Worm (Caenorhabditis elegans) whole organism, L4/young adult: ENCODE measurements around the gene C01F6.14.

Experiments
- W03F9.2 ChIP-seq: fragments of 150-350 bp; optimal IDR thresholded peaks from 2 replicates; lab custom pipeline; 2014; ENCODE audit warnings: missing biosample characterization, missing genetic modification characterization
- dao-5 ChIP-seq: sonication (generic microtip); optimal IDR thresholded peaks from 2 replicates; lab custom pipeline; 2016; ENCODE audit warnings: missing genotype, missing genetic modification characterization, moderate library complexity, missing compliant biosample characterization
- him-1 ChIP-seq: sonication (generic microtip); optimal IDR thresholded peaks from 2 replicates; lab custom pipeline; 2016; ENCODE audit warnings: missing genotype, missing genetic modification reagents, missing genetic modification characterization, missing compliant biosample characterization

The C01F6.14 gene

ce11 chrIV:9104071-9105016, at the start of gene C01F6.14, which contains the start of gene fem-3:
TSS of gene C01F6.14 (minus strand) at chrIV:9104121.
TSS of gene fem-3 (plus strand) at chrIV:9104966.
- TF ChIP-seq dao-5 (tag; lab: Kevin White, UChicago): no peak
- TF ChIP-seq W03F9.2 (tag; lab: Kevin White, UChicago): no peak
- TF ChIP-seq him-1 (tag; lab: Kevin White, UChicago): no peak

DNA sequence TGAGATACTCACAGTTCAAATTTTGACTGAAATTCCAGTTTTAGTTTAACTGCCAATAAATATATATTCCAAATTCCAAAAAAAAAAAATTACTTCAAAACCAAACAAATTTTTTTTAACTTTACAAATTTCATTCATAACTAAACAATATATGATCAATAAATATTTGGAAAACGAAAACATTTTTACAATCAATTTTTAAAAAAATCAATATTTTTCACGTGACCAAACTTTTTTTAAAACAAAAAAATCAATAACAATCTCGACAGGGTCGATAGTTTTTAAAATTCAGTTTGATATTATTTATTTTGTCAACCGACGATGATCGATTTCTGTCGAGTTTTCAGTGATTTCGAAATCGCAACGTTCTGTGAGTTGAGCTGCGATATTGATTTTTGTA, 46.3 kb upstream of the C01F6.14 start, which contains the start of gene F23B2.7:
Gene F23B2.7, plus strand, starts transcription at position 301 of the 400 bp plus-strand sequence.
- no peak for TF ChIP-seq him-1 (tag; lab: Kevin White, UChicago)
- TF ChIP-seq W03F9.2 (tag; lab: Kevin White, UChicago): no peak
- TF ChIP-seq dao-5 (tag; lab: Kevin White, UChicago): no peak

DNA sequence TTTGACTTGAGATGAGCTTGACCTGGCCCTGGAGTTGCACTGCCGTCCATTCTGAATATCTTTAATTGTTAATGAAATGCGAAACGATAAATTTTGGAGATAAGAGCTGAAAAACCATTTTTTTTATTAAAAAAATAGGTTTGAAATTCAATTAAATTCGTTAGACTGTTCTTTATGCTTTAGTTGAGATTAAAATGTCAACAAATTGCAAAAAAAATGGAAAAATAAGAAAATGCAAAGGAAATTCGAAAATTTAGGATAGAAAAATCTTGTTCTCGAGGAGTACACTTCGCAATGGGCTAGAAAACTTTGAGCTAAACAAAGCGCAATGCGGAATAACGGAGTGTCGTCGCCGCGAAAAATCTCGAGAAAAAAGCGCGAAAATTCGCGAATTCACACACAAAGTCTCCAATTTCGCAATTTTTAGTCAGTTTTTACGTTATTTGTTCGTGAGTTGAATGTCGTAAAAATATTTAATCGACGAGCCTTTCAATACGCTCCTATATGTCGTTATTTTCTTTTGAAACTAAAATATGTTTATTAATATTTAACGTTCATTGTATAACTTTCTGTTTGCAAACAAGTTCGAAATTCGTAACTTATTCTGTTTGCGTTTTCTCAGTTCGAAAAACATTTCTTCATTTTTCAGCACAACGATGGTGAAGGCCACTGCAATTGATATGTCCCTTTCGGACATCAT, 43.0 kb upstream of the C01F6.14 start, which contains the start of the genes rpb-12 and aly-2:
Gene rpb-12, minus strand, starts transcription at position 51 of the 700 bp plus-strand sequence.
Gene aly-2, plus strand, starts transcription at position 650 of the 700 bp plus-strand sequence.
- TF ChIP-seq dao-5 (tag; lab: Kevin White, UChicago) (no peak), W03F9.2 (tag; lab: Kevin White, UChicago) (peak; percentile 43)

DNA sequence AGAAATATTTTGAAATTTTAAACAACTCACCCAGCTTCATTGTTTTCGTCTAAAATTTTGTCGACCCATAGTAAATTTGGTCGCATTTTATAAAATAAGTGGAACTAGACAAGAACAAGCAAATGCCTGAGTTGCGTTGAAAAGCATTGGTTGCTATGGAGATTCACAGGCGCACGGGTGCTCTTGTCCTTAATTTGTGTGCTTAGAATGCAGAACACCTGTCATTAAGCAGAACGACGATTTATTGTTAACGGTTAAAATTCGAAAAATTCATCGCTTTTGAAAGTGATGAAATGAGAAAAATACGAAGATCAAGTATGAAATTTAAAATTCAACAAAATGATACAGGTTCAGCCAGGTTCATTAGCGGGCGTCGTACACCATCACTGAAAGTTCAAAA, 42.2 kb upstream of the C01F6.14 start, which contains the start of gene daf-10:
Gene daf-10, minus strand, starts transcription at position 101 of the 400 bp plus-strand sequence.
- TF ChIP-seq dao-5 (tag; lab: Kevin White, UChicago) (no peak), him-1 (tag; lab: Kevin White, UChicago) (no peak), W03F9.2 (tag; lab: Kevin White, UChicago) (no peak)

- TF ChIP-seq dao-5 (tag; lab: Kevin White, UChicago) (no peak), W03F9.2 (tag; lab: Kevin White, UChicago) (no peak), him-1 (tag; lab: Kevin White, UChicago) (no peak)
These were observed 40.5 kb upstream of the C01F6.14 start, which contains the start of gene flp-1 for ce11 chrIV:9144405-9144804. TSS of gene flp-1 (plus strand) at chrIV:9144705.

ce11 chrIV:9140172-9140805, 36.4 kb upstream of the C01F6.14 start:
- TF ChIP-seq him-1 (tag; lab: Kevin White, UChicago) (no peak), W03F9.2 (tag; lab: Kevin White, UChicago) (no peak), dao-5 (tag; lab: Kevin White, UChicago) (no peak)

DNA sequence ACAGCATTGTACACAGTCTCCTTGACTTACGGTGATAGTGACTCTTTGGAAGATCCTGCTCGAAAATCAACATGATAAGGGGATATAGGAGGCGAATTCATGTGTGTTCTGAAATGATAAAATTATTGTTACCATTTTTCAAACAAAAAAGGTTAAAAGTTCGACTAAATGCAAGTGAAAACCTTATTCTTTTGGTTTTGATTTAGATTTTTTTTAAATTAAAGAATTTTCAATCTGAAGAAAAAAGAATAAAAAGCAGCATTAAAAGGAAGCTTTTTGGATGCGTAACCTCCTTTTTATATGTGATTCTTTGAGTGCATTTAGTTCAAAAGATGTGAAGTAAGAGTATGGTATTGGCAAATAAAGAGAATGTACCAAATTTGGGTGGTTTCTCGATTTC, 31.5 kb upstream of the C01F6.14 start, which contains the start of gene delm-1:
Gene delm-1, minus strand, starts transcription at position 101 of the 400 bp plus-strand sequence.
- TF ChIP-seq him-1 (tag; lab: Kevin White, UChicago) (no peak), W03F9.2 (tag; lab: Kevin White, UChicago) (no peak), dao-5 (tag; lab: Kevin White, UChicago) (no peak)

DNA sequence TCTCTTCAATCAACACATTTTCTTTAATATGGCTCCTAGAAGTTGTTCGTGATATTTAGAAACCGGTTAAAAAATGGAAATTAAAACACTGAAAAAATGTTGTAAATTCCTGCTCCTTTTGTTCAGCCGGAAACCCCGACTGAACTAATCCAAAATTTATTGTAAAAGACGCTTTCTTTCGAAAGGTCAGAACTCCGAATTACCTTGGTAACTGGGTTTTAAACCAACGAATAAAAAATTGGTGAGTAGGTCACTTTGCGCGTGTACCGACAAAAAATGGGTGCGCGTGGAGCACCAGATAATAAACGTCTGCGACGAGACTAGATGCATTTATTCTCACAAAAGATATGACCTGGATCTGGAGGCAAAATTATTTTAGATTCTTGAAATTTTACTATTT, 26.7 kb upstream of the C01F6.14 start:
- TF ChIP-seq him-1 (tag; lab: Kevin White, UChicago) (no peak), W03F9.2 (tag; lab: Kevin White, UChicago) (no peak), dao-5 (tag; lab: Kevin White, UChicago) (no peak)

ce11 chrIV:9121545-9121944, 17.6 kb upstream of the C01F6.14 start:
- TF ChIP-seq him-1 (tag; lab: Kevin White, UChicago): no peak
- TF ChIP-seq W03F9.2 (tag; lab: Kevin White, UChicago): no peak
- no peak for TF ChIP-seq dao-5 (tag; lab: Kevin White, UChicago)

DNA sequence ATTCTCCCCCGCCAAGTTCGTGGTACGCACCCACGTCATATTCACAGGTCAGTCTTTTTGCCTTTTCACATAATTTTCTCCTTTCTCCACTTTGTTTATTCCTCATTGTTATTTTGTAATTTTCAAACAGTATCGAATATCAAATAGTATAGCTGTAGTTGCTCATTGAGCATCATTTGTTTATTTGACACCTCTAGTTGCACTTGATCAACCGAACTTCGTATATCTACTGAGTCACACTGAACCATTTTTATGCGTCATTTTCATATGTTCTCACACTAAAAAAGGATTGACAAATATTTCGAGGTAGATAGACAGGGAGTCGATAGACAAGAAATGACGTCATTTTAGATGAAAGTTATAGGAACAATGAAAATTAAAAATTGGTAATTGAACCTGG, 16.3 kb upstream of the C01F6.14 start:
- TF ChIP-seq him-1 (tag; lab: Kevin White, UChicago): no peak
- TF ChIP-seq W03F9.2 (tag; lab: Kevin White, UChicago): no peak
- no peak for TF ChIP-seq dao-5 (tag; lab: Kevin White, UChicago)

DNA sequence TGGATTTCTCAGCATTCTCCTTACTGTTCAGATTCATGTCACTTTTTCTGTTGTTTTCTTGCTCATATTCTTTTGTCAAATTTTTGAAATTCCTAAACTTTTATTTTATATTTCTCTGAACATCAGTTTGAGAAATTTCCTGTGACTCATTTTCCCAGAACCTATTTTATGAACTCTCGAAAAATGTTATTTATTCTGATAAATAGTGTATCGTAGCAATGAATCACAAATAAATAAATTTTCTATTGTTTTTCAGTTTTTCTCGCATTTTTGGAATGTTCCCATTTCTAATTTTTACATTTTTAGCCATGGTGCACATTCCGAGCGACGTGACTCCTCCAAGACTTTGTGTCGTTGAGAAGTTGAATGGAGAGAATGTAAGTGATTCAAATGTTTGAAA, 14.9 kb upstream of the C01F6.14 start, which contains the start of gene nrfl-1:
Gene nrfl-1, plus strand, starts transcription at position 301 of the 400 bp plus-strand sequence.
- TF ChIP-seq him-1 (tag; lab: Kevin White, UChicago) (no peak), W03F9.2 (tag; lab: Kevin White, UChicago) (no peak), dao-5 (tag; lab: Kevin White, UChicago) (no peak)

DNA sequence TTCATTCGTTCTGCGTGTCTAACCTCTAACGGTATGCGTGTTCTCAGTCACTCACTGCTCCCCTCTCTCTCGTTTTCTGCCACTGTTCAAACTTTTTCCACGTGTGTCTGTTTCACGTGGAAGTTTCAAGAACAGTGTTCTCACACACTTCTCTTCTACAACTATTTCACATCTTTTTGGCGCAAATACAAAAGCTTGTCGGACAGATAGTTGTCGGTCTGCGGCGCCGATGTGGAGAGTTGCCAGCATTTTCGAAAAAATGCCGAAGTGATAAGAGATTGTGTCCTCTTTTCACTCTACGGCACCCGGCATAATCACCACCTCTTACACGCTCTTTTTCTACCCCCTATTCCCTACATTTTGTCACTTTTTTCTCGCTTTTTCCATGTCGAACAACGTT, 14.4 kb upstream of the C01F6.14 start:
- TF ChIP-seq him-1 (tag; lab: Kevin White, UChicago) (no peak), W03F9.2 (tag; lab: Kevin White, UChicago) (no peak), dao-5 (tag; lab: Kevin White, UChicago) (no peak)
